Worm (Caenorhabditis elegans): Measurements from ENCODE around the gene W04G3.7.

Gene W04G3.7

ce11 chrX:11059744-11060143, 25.3 kb downstream of the W04G3.7 start, which contains the start of gene lpr-6:
lpr-6 (plus strand) TSS chrX:11059994.
- TF ChIP-seq fkh-2 (tag; optimal IDR thresholded peaks at IDR 0.05) (no peak), nhr-77 (tag; optimal IDR thresholded peaks at IDR 0.05) (no peak), ztf-4 (tag; optimal IDR thresholded peaks at IDR 0.05) (no peak), unc-62 (GFP tag; optimal IDR thresholded peaks at IDR 0.05) (no peak), nhr-67 (tag; optimal IDR thresholded peaks at IDR 0.05) (no peak), ama-1 (optimal IDR thresholded peaks at IDR 0.05) (peak; percentile 11), nhr-11 (tag; optimal IDR thresholded peaks at IDR 0.05) (no peak), eor-1 (tag; optimal IDR thresholded peaks at IDR 0.05) (no peak), pha-4 (tag; optimal IDR thresholded peaks at IDR 0.05) (no peak), elt-3 (tag; optimal IDR thresholded peaks at IDR 0.05) (no peak), ZK546.5 (tag; optimal IDR thresholded peaks at IDR 0.05) (no peak), nhr-25 (tag; optimal IDR thresholded peaks at IDR 0.05) (peak; percentile 5), nhr-43 (tag; optimal IDR thresholded peaks at IDR 0.05; ENCODE audit: poor library complexity, severe bottlenecking) (peak; percentile 86), mdl-1 (tag; optimal IDR thresholded peaks at IDR 0.05) (no peak), nhr-76 (tag; optimal IDR thresholded peaks at IDR 0.05) (no peak), daf-12 (tag; optimal IDR thresholded peaks at IDR 0.05) (no peak), nhr-23 (tag; optimal IDR thresholded peaks at IDR 0.05) (peak; percentile 87)

ce11 chrX:11057028-11057427, 28.0 kb downstream of the W04G3.7 start, which contains the start of gene lpr-3:
lpr-3 (plus strand) TSS chrX:11057401.
- TF ChIP-seq nhr-237 (tag; optimal IDR thresholded peaks at IDR 0.05): no peak
- no peak for TF ChIP-seq sea-2 (GFP tag; optimal IDR thresholded peaks at IDR 0.05)
- no peak for TF ChIP-seq daf-12 (tag; optimal IDR thresholded peaks at IDR 0.05)
- TF ChIP-seq nhr-77 (tag; optimal IDR thresholded peaks at IDR 0.05): no peak
- TF ChIP-seq eor-1 (tag; optimal IDR thresholded peaks at IDR 0.05): no peak
- no peak for TF ChIP-seq nfya-1 (tag; optimal IDR thresholded peaks at IDR 0.05; ENCODE audit: insufficient read depth)
- TF ChIP-seq elt-3 (tag; optimal IDR thresholded peaks at IDR 0.05): peak in 1 of 3 experiments; percentile 58
- no peak for TF ChIP-seq nhr-76 (tag; optimal IDR thresholded peaks at IDR 0.05)
- no peak for TF ChIP-seq R02D3.7 (tag; optimal IDR thresholded peaks at IDR 0.05)
- TF ChIP-seq elt-1 (tag; optimal IDR thresholded peaks at IDR 0.05): peak; percentile 33
- TF ChIP-seq ztf-11 (tag; optimal IDR thresholded peaks at IDR 0.05): no peak
- no peak for TF ChIP-seq ceh-16 (tag; optimal IDR thresholded peaks at IDR 0.05)
- no peak for TF ChIP-seq unc-39 (tag; optimal IDR thresholded peaks at IDR 0.05)
- no peak for TF ChIP-seq fkh-10 (GFP tag; optimal IDR thresholded peaks at IDR 0.05)
- peak; percentile 46 for TF ChIP-seq nhr-25 (tag; optimal IDR thresholded peaks at IDR 0.05)
- TF ChIP-seq egl-5 (tag; optimal IDR thresholded peaks at IDR 0.05): no peak
- peak; percentile 12 for TF ChIP-seq fos-1 (tag; optimal IDR thresholded peaks at IDR 0.05)
- no peak for TF ChIP-seq hmg-11 (tag; optimal IDR thresholded peaks at IDR 0.05)
- no peak for TF ChIP-seq ama-1 (optimal IDR thresholded peaks at IDR 0.05)
- TF ChIP-seq ztf-4 (tag; optimal IDR thresholded peaks at IDR 0.05): no peak
- TF ChIP-seq mdl-1 (tag; optimal IDR thresholded peaks at IDR 0.05): no peak
- TF ChIP-seq unc-62 (GFP tag; optimal IDR thresholded peaks at IDR 0.05): peak; percentile 1
- TF ChIP-seq pqm-1 (tag; optimal IDR thresholded peaks at IDR 0.05): no peak
- TF ChIP-seq mml-1 (tag; optimal IDR thresholded peaks at IDR 0.05): no peak
- TF ChIP-seq ceh-82 (tag; optimal IDR thresholded peaks at IDR 0.05): no peak
- TF ChIP-seq ZK546.5 (tag; optimal IDR thresholded peaks at IDR 0.05): no peak
- TF ChIP-seq nhr-23 (tag; optimal IDR thresholded peaks at IDR 0.05): peak; percentile 99
- no peak for TF ChIP-seq nhr-12 (tag; optimal IDR thresholded peaks at IDR 0.05)
- peak; percentile 51 for TF ChIP-seq ceh-28 (tag; optimal IDR thresholded peaks at IDR 0.05)
- peak; percentile 32 for TF ChIP-seq nhr-43 (tag; optimal IDR thresholded peaks at IDR 0.05; ENCODE audit: poor library complexity, severe bottlenecking)
- TF ChIP-seq zag-1 (tag; optimal IDR thresholded peaks at IDR 0.05): no peak

ce11 chrX:11053615-11054014, 31.4 kb downstream of the W04G3.7 start, which contains the start of gene C09F12.2:
C09F12.2 (plus strand) TSS chrX:11053915.
- TF ChIP-seq fos-1 (tag; optimal IDR thresholded peaks at IDR 0.05): no peak
- TF ChIP-seq elt-3 (tag; optimal IDR thresholded peaks at IDR 0.05): no peak
- TF ChIP-seq eor-1 (tag; optimal IDR thresholded peaks at IDR 0.05): no peak
- TF ChIP-seq ztf-11 (tag; optimal IDR thresholded peaks at IDR 0.05): no peak
- no peak for TF ChIP-seq ceh-28 (tag; optimal IDR thresholded peaks at IDR 0.05)
- no peak for TF ChIP-seq elt-2 (tag; optimal IDR thresholded peaks at IDR 0.05)

- TF ChIP-seq nhr-28 (tag; optimal IDR thresholded peaks at IDR 0.05): no peak
- TF ChIP-seq nhr-76 (tag; optimal IDR thresholded peaks at IDR 0.05): no peak
- no peak for TF ChIP-seq lin-15B (tag; optimal IDR thresholded peaks at IDR 0.05)
- TF ChIP-seq elt-3 (tag; optimal IDR thresholded peaks at IDR 0.05): no peak
- TF ChIP-seq lin-39 (tag; optimal IDR thresholded peaks at IDR 0.05): no peak
- no peak for TF ChIP-seq fkh-2 (tag; optimal IDR thresholded peaks at IDR 0.05)
- no peak for TF ChIP-seq snpc-4 (tag; optimal IDR thresholded peaks at IDR 0.05)
- TF ChIP-seq elt-2 (tag; optimal IDR thresholded peaks at IDR 0.05): no peak
- TF ChIP-seq nhr-12 (tag; optimal IDR thresholded peaks at IDR 0.05): no peak
- TF ChIP-seq R02D3.7 (tag; optimal IDR thresholded peaks at IDR 0.05): no peak
- TF ChIP-seq skn-1 (tag; optimal IDR thresholded peaks at IDR 0.05): no peak
- TF ChIP-seq eor-1 (tag; optimal IDR thresholded peaks at IDR 0.05): no peak
- TF ChIP-seq nhr-77 (tag; optimal IDR thresholded peaks at IDR 0.05): no peak
- TF ChIP-seq nfya-1 (tag; optimal IDR thresholded peaks at IDR 0.05; ENCODE audit: insufficient read depth): no peak
- TF ChIP-seq nhr-23 (tag; optimal IDR thresholded peaks at IDR 0.05): no peak
- TF ChIP-seq ceh-16 (tag; optimal IDR thresholded peaks at IDR 0.05): no peak
- TF ChIP-seq mml-1 (tag; optimal IDR thresholded peaks at IDR 0.05): no peak
Observed at ce11 chrX:11050335-11050734, 34.7 kb downstream of the W04G3.7 start.
